Worm (Caenorhabditis elegans): ENCODE measurements around the gene C35C5.8.

- no peak for TF ChIP-seq ama-1 (optimal IDR thresholded peaks at IDR 0.05)
- TF ChIP-seq ceh-16 (tag; optimal IDR thresholded peaks at IDR 0.05) = no peak
- TF ChIP-seq fos-1 (tag; optimal IDR thresholded peaks at IDR 0.05) = no peak
- no peak for TF ChIP-seq fkh-10 (GFP tag; optimal IDR thresholded peaks at IDR 0.05)
- TF ChIP-seq lin-15B (tag; optimal IDR thresholded peaks at IDR 0.05) = no peak
- TF ChIP-seq nhr-28 (tag; optimal IDR thresholded peaks at IDR 0.05) = no peak
Measured at ce11 chrX:11551808-11552207, 18.4 kb downstream of the C35C5.8 start.

Measured in whole organism, L3 larva.